Fruit fly (Drosophila melanogaster): ENCODE measurements around the gene bocks.

The bocks gene

DNA sequence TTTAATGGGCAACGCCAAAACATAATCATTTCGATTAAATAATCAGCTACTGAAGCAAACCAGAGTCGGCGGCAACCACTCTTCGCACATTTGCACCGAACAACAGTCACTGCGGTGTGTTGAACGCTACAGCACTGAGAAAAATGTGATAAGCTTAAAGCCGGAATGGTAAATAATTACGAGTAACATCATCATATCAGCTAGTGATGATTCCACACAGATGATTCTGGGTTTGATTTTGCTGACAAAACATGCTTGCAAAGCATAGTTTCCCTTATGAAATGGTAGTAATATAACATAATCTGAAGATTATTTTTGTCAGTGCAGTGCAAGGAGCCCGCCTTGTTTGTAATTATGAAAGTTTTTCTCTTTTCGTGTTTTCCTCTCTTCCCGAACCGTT lies 7.3 kb upstream of the bocks start (continued):
- peak; percentile 81 for TF ChIP-seq CG11762 (GFP tag; optimal IDR thresholded peaks at IDR 0.05; ENCODE audit: insufficient read depth)
- TF ChIP-seq Met (GFP tag; optimal IDR thresholded peaks at IDR 0.05), result peak; percentile 72
- peak; percentile 81 for TF ChIP-seq esn (GFP tag; optimal IDR thresholded peaks at IDR 0.05)
- no peak for TF ChIP-seq fkh (GFP tag; optimal IDR thresholded peaks at IDR 0.05)
- TF ChIP-seq CG32006 (GFP tag; optimal IDR thresholded peaks at IDR 0.05), result peak; percentile 96
- TF ChIP-seq ss (GFP tag; optimal IDR thresholded peaks at IDR 0.05), result peak in 1 of 2 experiments; percentile 31
- no peak for TF ChIP-seq Smox (GFP tag; optimal IDR thresholded peaks at IDR 0.05)
- TF ChIP-seq CG34406 (GFP tag; optimal IDR thresholded peaks at IDR 0.05), result peak; percentile 73
- peak; percentile 14 for TF ChIP-seq CG9139 (GFP tag; optimal IDR thresholded peaks at IDR 0.05)
- TF ChIP-seq Blimp-1 (GFP tag; optimal IDR thresholded peaks at IDR 0.05), result peak; percentile 17
- peak; percentile 62 for TF ChIP-seq CG3032 (tag; optimal IDR thresholded peaks at IDR 0.05)
- peak; percentile 32 for TF ChIP-seq fd85E (GFP tag; optimal IDR thresholded peaks at IDR 0.05)

DNA sequence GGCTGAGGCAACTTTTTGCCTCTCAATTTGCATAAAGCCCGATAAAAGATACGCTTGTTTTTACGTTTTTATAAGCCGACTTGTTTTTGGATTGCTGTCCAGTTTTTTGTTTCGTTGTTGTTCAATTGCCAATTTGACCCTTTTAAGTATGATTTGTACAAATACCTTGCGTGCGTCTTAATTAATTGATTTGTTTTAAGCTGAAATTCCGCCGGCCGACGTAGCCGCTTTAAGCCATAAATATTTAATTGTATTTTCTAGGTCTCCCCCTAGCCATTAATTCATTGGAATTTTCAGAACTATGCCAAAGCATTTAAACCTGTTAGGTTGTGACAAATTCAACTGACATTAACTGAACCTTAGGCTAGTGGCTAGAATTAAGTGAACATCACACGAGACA lies 5.8 kb upstream of the bocks start:
- TF ChIP-seq CG10669 (GFP tag; optimal IDR thresholded peaks at IDR 0.05) (no peak), Eip78C (GFP tag) (peak; percentile 15)

DNA sequence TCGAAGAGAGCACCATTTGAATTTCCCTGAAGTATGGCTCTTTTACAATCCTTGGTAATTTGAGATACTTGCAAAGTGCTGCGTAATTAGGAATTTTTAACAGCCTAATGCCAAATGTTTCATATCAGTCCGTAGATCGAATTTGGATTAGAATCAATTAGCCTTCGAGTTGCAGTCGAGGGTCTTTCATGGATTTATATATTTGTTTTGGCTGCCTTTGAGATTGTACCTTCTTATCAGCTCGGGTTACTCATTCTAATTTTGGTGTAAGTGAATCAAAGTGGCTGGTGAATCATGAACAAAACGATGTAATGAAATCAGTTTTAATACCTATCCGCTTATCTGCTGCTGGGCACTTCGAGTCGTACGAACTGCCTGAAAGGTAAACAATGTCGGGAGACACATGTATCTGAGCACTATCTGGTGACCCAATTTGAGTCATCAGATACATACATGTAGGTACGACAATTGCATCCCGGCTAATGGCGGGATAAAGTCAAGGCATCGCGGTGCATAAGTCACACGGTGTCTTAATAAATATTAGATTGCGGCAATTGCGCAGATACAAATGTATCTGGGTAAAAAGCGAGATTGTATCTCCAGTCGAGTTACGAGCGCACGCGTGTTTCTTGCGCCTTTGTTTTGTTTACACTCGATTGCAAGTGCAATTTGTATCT lies 5.0 kb upstream of the bocks start:
- TF ChIP-seq CG1621 (tag; optimal IDR thresholded peaks at IDR 0.05) (no peak), fkh (GFP tag; optimal IDR thresholded peaks at IDR 0.05) (peak; percentile 47), Smox (GFP tag; optimal IDR thresholded peaks at IDR 0.05) (no peak), CG9139 (GFP tag; optimal IDR thresholded peaks at IDR 0.05) (no peak), Sox102F (GFP tag; optimal IDR thresholded peaks at IDR 0.05) (no peak), Eip75B (GFP tag; optimal IDR thresholded peaks at IDR 0.05) (no peak)

DNA sequence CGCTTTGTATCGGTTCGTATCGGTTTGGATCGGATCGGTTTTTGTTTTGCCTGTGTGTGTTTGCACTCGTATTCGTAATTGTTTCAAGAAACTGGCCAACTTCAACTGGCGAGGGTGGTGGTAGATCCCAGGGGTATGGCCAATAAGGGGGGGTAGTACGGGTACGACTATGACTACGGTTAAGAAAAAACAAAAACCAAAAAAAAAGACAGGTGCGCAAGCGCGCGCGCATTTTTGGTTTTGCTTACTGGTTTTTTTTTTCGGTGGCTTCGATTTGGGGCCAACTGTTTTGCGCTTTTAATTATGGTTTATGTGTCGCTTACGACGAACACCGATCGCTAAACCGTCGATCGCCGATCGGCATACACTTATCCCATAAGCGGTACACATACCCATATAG lies 4.0 kb upstream of the bocks start:
- TF ChIP-seq CG8119 (GFP tag; IDR thresholded peaks at IDR 0.05) (peak; percentile 16; the same call in 2 of the 3 replicates), Eip78C (GFP tag) (no peak), eg (GFP tag; IDR thresholded peaks at IDR 0.05) (peak; percentile 69), CG6163 (GFP tag; IDR thresholded peaks at IDR 0.05) (peak; percentile 47), CG15336 (GFP tag; IDR thresholded peaks at IDR 0.05) (peak; percentile 45)

DNA sequence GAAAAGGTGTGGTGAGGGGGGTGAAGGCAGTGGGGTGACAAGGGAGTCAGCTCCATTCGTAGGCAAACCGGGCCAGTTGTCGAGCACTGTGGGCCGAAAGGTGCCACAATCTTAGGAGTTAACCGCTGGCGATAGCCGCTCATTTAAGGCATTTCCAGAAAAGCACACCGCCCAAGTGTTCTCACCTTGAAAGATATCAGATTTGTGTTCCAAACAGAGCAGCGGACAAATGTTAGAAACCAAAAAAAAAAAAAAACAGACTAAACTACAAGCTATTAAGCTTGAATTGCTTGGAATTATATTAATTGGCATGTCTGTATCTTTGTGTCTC lies 3.4 kb upstream of the bocks start:
- TF ChIP-seq salr (GFP tag; optimal IDR thresholded peaks at IDR 0.05) (peak in 1 of 2 experiments; percentile 11), fd59A (GFP tag; optimal IDR thresholded peaks at IDR 0.05) (peak; percentile 58), Hr4 (GFP tag; optimal IDR thresholded peaks at IDR 0.05) (peak; percentile 61), Blimp-1 (GFP tag; optimal IDR thresholded peaks at IDR 0.05) (no peak), Sox102F (GFP tag; optimal IDR thresholded peaks at IDR 0.05) (no peak), CG9139 (GFP tag; optimal IDR thresholded peaks at IDR 0.05) (no peak), Lpt (GFP tag; optimal IDR thresholded peaks at IDR 0.05) (peak; percentile 13), ss (GFP tag; optimal IDR thresholded peaks at IDR 0.05) (peak in 1 of 2 experiments; percentile 32), svp (GFP tag) (no peak), CG3032 (tag; optimal IDR thresholded peaks at IDR 0.05) (peak; percentile 12), Met (GFP tag; optimal IDR thresholded peaks at IDR 0.05) (no peak), CG32006 (GFP tag; optimal IDR thresholded peaks at IDR 0.05) (peak; percentile 82), CG15336 (GFP tag; IDR thresholded peaks at IDR 0.05) (0 out of 2 replicates have a peak, but pooled peaks have one; percentile 4), spab (GFP tag; optimal IDR thresholded peaks at IDR 0.05) (peak; percentile 61), eg (GFP tag; IDR thresholded peaks at IDR 0.05) (no peak), CG6163 (GFP tag; IDR thresholded peaks at IDR 0.05) (no peak), Ets96B (tag; optimal IDR thresholded peaks at IDR 0.05) (peak; percentile 23), acj6 (GFP tag; optimal IDR thresholded peaks at IDR 0.05) (peak; percentile 47), Hr39 (GFP tag; optimal IDR thresholded peaks at IDR 0.05) (no peak), CG6792 (GFP tag; optimal IDR thresholded peaks at IDR 0.05) (peak; percentile 27), dac (GFP tag; optimal IDR thresholded peaks at IDR 0.05) (no peak), vri (GFP tag; optimal IDR thresholded peaks at IDR 0.05) (no peak), Sox14 (GFP tag; optimal IDR thresholded peaks at IDR 0.05) (peak; percentile 29), net (GFP tag; optimal IDR thresholded peaks at IDR 0.05) (peak; percentile 30), CG6276 (GFP tag; optimal IDR thresholded peaks at IDR 0.05) (peak; percentile 58), CG7368 (GFP tag; optimal IDR thresholded peaks at IDR 0.05) (no peak), Eip75B (GFP tag; optimal IDR thresholded peaks at IDR 0.05) (peak; percentile 10), achi (GFP tag; optimal IDR thresholded peaks at IDR 0.05) (peak; percentile 37), CG3919 (GFP tag; optimal IDR thresholded peaks at IDR 0.05) (no peak), CG8632 (GFP tag; optimal IDR thresholded peaks at IDR 0.05) (peak; percentile 34), CG1621 (tag; optimal IDR thresholded peaks at IDR 0.05) (no peak), CG10631 (GFP tag; optimal IDR thresholded peaks at IDR 0.05) (peak; percentile 59)

All from whole organism, prepupa.